Fruit fly (Drosophila melanogaster): ENCODE results near the gene pelo.

pelo gene

dm6 chr2L:9731269-9731668, 30.7 kb downstream of the pelo start (continued):
- no peak for TF ChIP-seq CG12071 (GFP tag; optimal IDR thresholded peaks at IDR 0.05)
- TF ChIP-seq CG14860 (GFP tag; IDR thresholded peaks at IDR 0.05; ENCODE audit: partially characterized antibody): no peak
- TF ChIP-seq CG10321 (GFP tag; IDR thresholded peaks at IDR 0.05): 0 out of 2 replicates have a peak, but pooled peaks have one; percentile 23
- peak; percentile 2 for TF ChIP-seq CG1603 (tag; optimal IDR thresholded peaks at IDR 0.05)
- TF ChIP-seq dimm (GFP tag; IDR thresholded peaks at IDR 0.05): no peak
- TF ChIP-seq trem (tag; optimal IDR thresholded peaks at IDR 0.05): peak; percentile 11
- no peak for TF ChIP-seq sob (GFP tag; IDR thresholded peaks at IDR 0.05)
- TF ChIP-seq CG3995 (GFP tag; optimal IDR thresholded peaks at IDR 0.05): no peak
- TF ChIP-seq CG1832 (GFP tag; optimal IDR thresholded peaks at IDR 0.05): peak; percentile 74
- peak; percentile 12 for TF ChIP-seq ewg (GFP tag; optimal IDR thresholded peaks at IDR 0.05)
- TF ChIP-seq pan (optimal IDR thresholded peaks at IDR 0.05): no peak
- no peak for TF ChIP-seq pan (GFP tag; optimal IDR thresholded peaks at IDR 0.05 in 1 of 2, IDR thresholded peaks at IDR 0.05 in 1 of 2)
- TF ChIP-seq stwl (tag; optimal IDR thresholded peaks at IDR 0.05): peak; percentile 87
- peak; percentile 35 for TF ChIP-seq CG8290 (GFP tag; optimal IDR thresholded peaks at IDR 0.05)
- TF ChIP-seq CG8290 (tag; optimal IDR thresholded peaks at IDR 0.05): no peak
- TF ChIP-seq CG6791 (GFP tag; IDR thresholded peaks at IDR 0.05; ENCODE audit: partially characterized antibody): 0 out of 3 replicates have a peak, but pooled peaks have one; percentile 33
- no peak for TF ChIP-seq pfk (GFP tag; optimal IDR thresholded peaks at IDR 0.05)

dm6 chr2L:9734134-9734533, 33.5 kb downstream of the pelo start:
- TF ChIP-seq Blimp-1 (GFP tag; optimal IDR thresholded peaks at IDR 0.05): no peak
- TF ChIP-seq Abd-B (GFP tag; optimal IDR thresholded peaks at IDR 0.05): no peak
- TF ChIP-seq CG4820 (GFP tag; optimal IDR thresholded peaks at IDR 0.05): no peak
- TF ChIP-seq Dek (tag; optimal IDR thresholded peaks at IDR 0.05): no peak
- no peak for TF ChIP-seq CG8290 (GFP tag; optimal IDR thresholded peaks at IDR 0.05)
- peak in 1 of 2 experiments; percentile 22 for TF ChIP-seq CG8290 (tag; optimal IDR thresholded peaks at IDR 0.05)
- no peak for TF ChIP-seq Trl (optimal IDR thresholded peaks at IDR 0.05)
- no peak for TF ChIP-seq Trl (GFP tag; optimal IDR thresholded peaks at IDR 0.05)
- TF ChIP-seq psq (GFP tag; optimal IDR thresholded peaks at IDR 0.05): no peak
- no peak for TF ChIP-seq shn (GFP tag; optimal IDR thresholded peaks at IDR 0.05)
- TF ChIP-seq zfh1 (GFP tag; IDR thresholded peaks at IDR 0.05): no peak
- TF ChIP-seq CG9215 (GFP tag; IDR thresholded peaks at IDR 0.05): no peak
- no peak for TF ChIP-seq CHES-1-like (GFP tag; optimal IDR thresholded peaks at IDR 0.05)
- TF ChIP-seq CG34376 (GFP tag; optimal IDR thresholded peaks at IDR 0.05): no peak
- no peak for TF ChIP-seq CG4404 (GFP tag; IDR thresholded peaks at IDR 0.05)
- TF ChIP-seq CG8359 (GFP tag; optimal IDR thresholded peaks at IDR 0.05; ENCODE audit: borderline replicate concordance): no peak
- peak; percentile 59 for TF ChIP-seq Ets65A (GFP tag)
- TF ChIP-seq HLH4C (GFP tag; IDR thresholded peaks at IDR 0.05; ENCODE audit: partially characterized antibody): no peak
- no peak for TF ChIP-seq E2f1 (GFP tag; IDR thresholded peaks at IDR 0.05)
- no peak for TF ChIP-seq Mrtf (GFP tag; IDR thresholded peaks at IDR 0.05)
- TF ChIP-seq pan (optimal IDR thresholded peaks at IDR 0.05): no peak
- TF ChIP-seq pan (GFP tag; optimal IDR thresholded peaks at IDR 0.05 in 1 of 2, IDR thresholded peaks at IDR 0.05 in 1 of 2): peak in 1 of 2 experiments; percentile 19
- TF ChIP-seq Sox100B (GFP tag; optimal IDR thresholded peaks at IDR 0.05): no peak
- no peak for TF ChIP-seq row (GFP tag; IDR thresholded peaks at IDR 0.05)
- 0 out of 3 replicates have a peak, but pooled peaks have one; percentile 34 for TF ChIP-seq hb (GFP tag; IDR thresholded peaks at IDR 0.05; ENCODE audit: partially characterized antibody)
- peak; percentile 17 for TF ChIP-seq dmrt99B (tag; optimal IDR thresholded peaks at IDR 0.05)
- peak; percentile 22 for TF ChIP-seq gem (tag; optimal IDR thresholded peaks at IDR 0.05)
- no peak for TF ChIP-seq chif (GFP tag; optimal IDR thresholded peaks at IDR 0.05)
- no peak for TF ChIP-seq CG2678 (tag; optimal IDR thresholded peaks at IDR 0.05)
- peak; percentile 31 for TF ChIP-seq sens (GFP tag)
- peak; percentile 21 for TF ChIP-seq CG1603 (tag; optimal IDR thresholded peaks at IDR 0.05)
- no peak for TF ChIP-seq gro (GFP tag; optimal IDR thresholded peaks at IDR 0.05)
- no peak for TF ChIP-seq ken (GFP tag; IDR thresholded peaks at IDR 0.05)
- TF ChIP-seq ewg (GFP tag; optimal IDR thresholded peaks at IDR 0.05): no peak
- no peak for TF ChIP-seq vvl (GFP tag; IDR thresholded peaks at IDR 0.05)
- TF ChIP-seq ac (GFP tag; optimal IDR thresholded peaks at IDR 0.05): no peak
- TF ChIP-seq repo (GFP tag; optimal IDR thresholded peaks at IDR 0.05): no peak
- no peak for TF ChIP-seq tgo (GFP tag; IDR thresholded peaks at IDR 0.05)
- TF ChIP-seq CG3065 (GFP tag; optimal IDR thresholded peaks at IDR 0.05): no peak
